Worm (Caenorhabditis elegans) whole organism, mixed stage, embryonic: Measurements from ENCODE around the gene ncx-6.

Source experiments
- blmp-1 ChIP-seq: fragments of 150-350 bp; optimal IDR thresholded peaks from 2 replicates; lab custom pipeline; 2014; ENCODE audit warnings: missing biosample characterization, missing genetic modification characterization
- elt-3 ChIP-seq: fragments of 150-350 bp; optimal IDR thresholded peaks from 2 replicates; lab custom pipeline; 2014; ENCODE audit warnings: missing biosample characterization, missing genetic modification characterization
- flh-1 ChIP-seq: fragments of 200-800 bp; sonication (Bioruptor generic); optimal IDR thresholded peaks from 2 replicates; lab custom pipeline; 2018; ENCODE audit warnings: mild to moderate bottlenecking, missing genetic modification characterization, moderate library complexity, missing compliant biosample characterization
- hlh-1 ChIP-seq: fragments of 150-350 bp; optimal IDR thresholded peaks from 2 replicates; lab custom pipeline; 2014; ENCODE audit warnings: missing biosample characterization, missing genetic modification reagents, missing genetic modification characterization
- lin-13 ChIP-seq: fragments of 150-350 bp; optimal IDR thresholded peaks from 2 replicates; lab custom pipeline; 2014; ENCODE audit warnings: missing biosample characterization, missing genetic modification characterization
- lsy-2 ChIP-seq: fragments of 150-350 bp; optimal IDR thresholded peaks from 2 replicates; lab custom pipeline; 2014; ENCODE audit warnings: missing biosample characterization, missing genetic modification characterization
- mep-1 ChIP-seq: fragments of 150-350 bp; optimal IDR thresholded peaks from 2 replicates; lab custom pipeline; 2017; ENCODE audit warnings: missing biosample characterization, missing genetic modification reagents, missing genetic modification characterization, inconsistent platforms
- mls-2 ChIP-seq: sonication (generic microtip); optimal IDR thresholded peaks from 2 replicates; lab custom pipeline; 2016; ENCODE audit warnings: mild to moderate bottlenecking, missing genetic modification characterization, moderate library complexity, missing compliant biosample characterization
- nhr-12 ChIP-seq: fragments of 150-350 bp; optimal IDR thresholded peaks from 2 replicates; lab custom pipeline; 2014; ENCODE audit warnings: missing biosample characterization, missing genetic modification characterization
- nhr-237 ChIP-seq: fragments of 150-350 bp; optimal IDR thresholded peaks from 2 replicates; lab custom pipeline; 2014; ENCODE audit warnings: missing biosample characterization, missing genetic modification characterization
- sem-2 ChIP-seq: fragments of 200-800 bp; sonication (Bioruptor generic); optimal IDR thresholded peaks from 2 replicates; lab custom pipeline; 2018; ENCODE audit warnings: mild to moderate bottlenecking, missing genetic modification characterization, missing compliant biosample characterization
- snpc-4 ChIP-seq: fragments of 150-350 bp; optimal IDR thresholded peaks from 2 replicates; lab custom pipeline; 2014; ENCODE audit warnings: missing biosample characterization, missing genetic modification characterization
- unc-62 ChIP-seq: fragments of 150-350 bp; optimal IDR thresholded peaks from 2 replicates; lab custom pipeline; 2014; ENCODE audit warnings: missing biosample characterization, missing genetic modification reagents, missing genetic modification characterization

DNA sequence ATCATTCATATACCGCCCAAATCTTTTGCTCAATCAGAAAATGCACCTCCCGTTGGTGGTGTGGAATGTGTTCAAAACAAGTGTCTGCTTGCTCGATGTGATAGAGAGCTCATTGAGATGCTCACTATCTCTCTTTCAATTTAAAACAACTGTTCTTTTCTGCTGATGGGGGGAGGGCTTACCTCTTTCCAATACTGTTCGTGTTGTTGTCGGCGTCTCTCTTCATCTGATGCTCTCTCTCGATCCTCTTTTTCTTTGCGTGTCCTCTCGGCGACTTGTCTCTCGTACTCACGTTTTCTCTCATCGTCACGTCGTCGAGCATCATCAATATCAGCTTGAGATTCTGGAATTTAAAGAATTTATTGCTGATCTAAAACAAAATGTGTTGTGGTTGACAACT, 28.2 kb upstream of the ncx-6 start:
- TF ChIP-seq unc-62 (peak; percentile 69), mls-2 (tag; lab: Kevin White, UChicago) (no peak), sem-2 (GFP tag; lab: Kevin White, UChicago) (no peak), snpc-4 (no peak), nhr-237 (no peak), blmp-1 (tag; lab: Kevin White, UChicago) (no peak), lsy-2 (tag; lab: Kevin White, UChicago) (no peak), lin-13 (tag; lab: Kevin White, UChicago) (no peak), flh-1 (GFP tag; lab: Kevin White, UChicago) (no peak), mep-1 (no peak), elt-3 (no peak), hlh-1 (tag; lab: Kevin White, UChicago) (peak; percentile 95), nhr-12 (tag; lab: Kevin White, UChicago) (no peak)
